Fruit fly (Drosophila melanogaster) whole organism, prepupa: ENCODE results near the gene Sfp24C1.

ENCODE experiments used
- CG3919 ChIP-seq: fragments of 200-800 bp; sonication (Bioruptor generic); optimal IDR thresholded peaks from 3 replicates; lab custom pipeline; 2016; ENCODE audit warnings: missing biosample characterization, missing genetic modification characterization
- dac ChIP-seq: fragments of 200-800 bp; sonication (Bioruptor generic); optimal IDR thresholded peaks from 2 replicates; lab custom pipeline; 2017; ENCODE audit warnings: missing biosample characterization, mild to moderate bottlenecking, missing genetic modification characterization

dm6 chr2L:3703260-3703659 lies 2.8 kb downstream of the Sfp24C1 start, which contains the start of gene CG2816:
- TF ChIP-seq dac (peak; percentile 68), CG3919 (GFP tag; lab: Kevin White, UChicago) (peak; percentile 85)
